Worm (Caenorhabditis elegans): Measurements from ENCODE around the gene gipc-1.

ce11 chrIII:4879445-4879844, 8.9 kb downstream of the gipc-1 start, which contains the start of gene C35D10.1:
- TF ChIP-seq skn-1 (tag; optimal IDR thresholded peaks at IDR 0.05): no peak
- TF ChIP-seq nfya-1 (tag; optimal IDR thresholded peaks at IDR 0.05; ENCODE audit: insufficient read depth): no peak
- TF ChIP-seq mdl-1 (tag; optimal IDR thresholded peaks at IDR 0.05): no peak
- TF ChIP-seq fkh-10 (GFP tag; optimal IDR thresholded peaks at IDR 0.05): no peak
- no peak for TF ChIP-seq aly-2 (tag; optimal IDR thresholded peaks at IDR 0.05)
- no peak for TF ChIP-seq ceh-9 (tag; optimal IDR thresholded peaks at IDR 0.05)
- no peak for TF ChIP-seq elt-3 (tag; optimal IDR thresholded peaks at IDR 0.05)
- TF ChIP-seq lin-15B (tag; optimal IDR thresholded peaks at IDR 0.05): no peak
- no peak for TF ChIP-seq nhr-11 (tag; optimal IDR thresholded peaks at IDR 0.05)
- no peak for TF ChIP-seq nhr-67 (tag; optimal IDR thresholded peaks at IDR 0.05)
- no peak for TF ChIP-seq ztf-11 (tag; optimal IDR thresholded peaks at IDR 0.05)
- TF ChIP-seq fos-1 (tag; optimal IDR thresholded peaks at IDR 0.05): no peak
- no peak for TF ChIP-seq nhr-25 (tag; optimal IDR thresholded peaks at IDR 0.05)
